Worm (Caenorhabditis elegans) whole organism, L2 larva: Measurements from ENCODE around the gene B0496.11.

Experiments
- R02D3.7 ChIP-seq: fragments of 150-350 bp; optimal IDR thresholded peaks from 2 replicates; lab custom pipeline; 2014; ENCODE audit warnings: missing biosample characterization, missing genetic modification characterization
- ZK546.5 ChIP-seq: sonication (generic microtip); optimal IDR thresholded peaks from 2 replicates; lab custom pipeline; 2017; ENCODE audit warnings: missing biosample characterization, missing genetic modification characterization
- ama-1 ChIP-seq: fragments of 150-350 bp; optimal IDR thresholded peaks from 2 replicates; lab custom pipeline; 2018; ENCODE audit warnings: inconsistent platforms
- crh-2 ChIP-seq: sonication (generic microtip); optimal IDR thresholded peaks from 2 replicates; lab custom pipeline; 2017; ENCODE audit warnings: missing biosample characterization, missing genetic modification characterization
- elt-3 ChIP-seq: sonication (generic microtip); optimal IDR thresholded peaks from 2 replicates; lab custom pipeline; 2017; ENCODE audit warnings: missing biosample characterization, missing genetic modification characterization
- fos-1 ChIP-seq: fragments of 150-350 bp; optimal IDR thresholded peaks from 2 replicates; lab custom pipeline; 2014; ENCODE audit warnings: missing biosample characterization, missing genetic modification characterization
- nhr-10 ChIP-seq: sonication (generic microtip); optimal IDR thresholded peaks from 2 replicates; lab custom pipeline; 2017; ENCODE audit warnings: missing biosample characterization, missing genetic modification characterization
- nhr-23 ChIP-seq: fragments of 150-350 bp; optimal IDR thresholded peaks from 2 replicates; lab custom pipeline; 2014; ENCODE audit warnings: missing biosample characterization, missing genetic modification reagents, missing genetic modification characterization
- nhr-77 ChIP-seq: fragments of 150-350 bp; optimal IDR thresholded peaks from 2 replicates; lab custom pipeline; 2014; ENCODE audit warnings: missing biosample characterization, missing genetic modification characterization
- unc-62 ChIP-seq: fragments of 150-350 bp; optimal IDR thresholded peaks from 2 replicates; lab custom pipeline; 2014; ENCODE audit warnings: missing biosample characterization, missing genetic modification reagents, missing genetic modification characterization
- ztf-4 ChIP-seq: fragments of 150-350 bp; optimal IDR thresholded peaks from 2 replicates; lab custom pipeline; 2014; ENCODE audit warnings: missing biosample characterization, missing genetic modification characterization

- TF ChIP-seq nhr-23 (tag; lab: Kevin White, UChicago) (no peak), nhr-10 (tag; lab: Kevin White, UChicago) (no peak), unc-62 (no peak), ama-1 (lab: Kevin White, UChicago) (no peak), fos-1 (tag; lab: Kevin White, UChicago) (no peak), R02D3.7 (tag; lab: Kevin White, UChicago) (no peak), ztf-4 (no peak), elt-3 (tag; lab: Kevin White, UChicago) (no peak), ZK546.5 (tag; lab: Kevin White, UChicago) (no peak), crh-2 (no peak), nhr-77 (tag; lab: Kevin White, UChicago) (no peak)
Observed at ce11 chrIV:7445995-7446394, 12.2 kb upstream of the B0496.11 start, which contains the start of gene B0496.1.
